Fruit fly (Drosophila melanogaster): ENCODE measurements around the gene VhaM9.7-a.
A peak's percentile ranks its signal among the peaks of the same experiment; 100 is the strongest.

The VhaM9.7-a gene

dm6 chr3L:4233603-4234277 lies 28.8 kb upstream of the VhaM9.7-a start:
- TF ChIP-seq Pif1B (GFP tag; optimal IDR thresholded peaks at IDR 0.05) (no peak), fd96Ca (GFP tag; IDR thresholded peaks at IDR 0.05) (no peak), CG4496 (GFP tag; IDR thresholded peaks at IDR 0.05) (no peak), gl (tag; optimal IDR thresholded peaks at IDR 0.05) (no peak), Ets98B (GFP tag; IDR thresholded peaks at IDR 0.05) (no peak), CG10348 (GFP tag; IDR thresholded peaks at IDR 0.05) (no peak), Pif1A (GFP tag; optimal IDR thresholded peaks at IDR 0.05) (no peak)

- TF ChIP-seq CG4496 (GFP tag; IDR thresholded peaks at IDR 0.05) (no peak), CG15710 (tag; optimal IDR thresholded peaks at IDR 0.05) (no peak), D1 (tag; optimal IDR thresholded peaks at IDR 0.05) (no peak), CG32121 (GFP tag; IDR thresholded peaks at IDR 0.05) (no peak)
Observed at dm6 chr3L:4236097-4236572, 26.4 kb upstream of the VhaM9.7-a start, which contains the start of gene ImpL2. TSS of gene ImpL2 (minus strand) at chr3L:4236147.

- no peak for TF ChIP-seq Pif1B (GFP tag; optimal IDR thresholded peaks at IDR 0.05)
- no peak for TF ChIP-seq CG4496 (GFP tag; IDR thresholded peaks at IDR 0.05)
Observed at dm6 chr3L:4238195-4238594, 24.3 kb upstream of the VhaM9.7-a start.

- TF ChIP-seq EcR (GFP tag; optimal IDR thresholded peaks at IDR 0.05) (peak; percentile 97), CG14655 (GFP tag; optimal IDR thresholded peaks at IDR 0.05) (peak; percentile 98), Ets98B (GFP tag; IDR thresholded peaks at IDR 0.05) (peak; percentile 93), fd96Ca (GFP tag; IDR thresholded peaks at IDR 0.05) (peak; percentile 97), rn (GFP tag; IDR thresholded peaks at IDR 0.05) (peak; percentile 85), CG8301 (tag; optimal IDR thresholded peaks at IDR 0.05) (peak; percentile 98), CG15710 (tag; optimal IDR thresholded peaks at IDR 0.05) (peak; percentile 92), Snoo (tag; optimal IDR thresholded peaks at IDR 0.05) (peak; percentile 93), CG10348 (GFP tag; IDR thresholded peaks at IDR 0.05) (peak; percentile 82), CG34367 (tag; optimal IDR thresholded peaks at IDR 0.05) (peak; percentile 91), gl (tag; optimal IDR thresholded peaks at IDR 0.05) (peak; percentile 82), CG17806 (tag; optimal IDR thresholded peaks at IDR 0.05) (peak; percentile 92), CG8159 (tag; optimal IDR thresholded peaks at IDR 0.05) (peak; percentile 95), CG4496 (GFP tag; IDR thresholded peaks at IDR 0.05) (peak; percentile 96), Pif1A (GFP tag; optimal IDR thresholded peaks at IDR 0.05) (no peak), Pif1B (GFP tag; optimal IDR thresholded peaks at IDR 0.05) (no peak), D1 (tag; optimal IDR thresholded peaks at IDR 0.05) (peak; percentile 85), CG12605 (GFP tag; IDR thresholded peaks at IDR 0.05) (peak; percentile 90), CG13204 (GFP tag; optimal IDR thresholded peaks at IDR 0.05) (no peak), CG9948 (tag; optimal IDR thresholded peaks at IDR 0.05) (peak; percentile 94), CG32121 (GFP tag; IDR thresholded peaks at IDR 0.05) (peak; percentile 93)
Observed at dm6 chr3L:4239442-4240322, 22.8 kb upstream of the VhaM9.7-a start, which contains the start of gene Sqor. TSS of gene Sqor (plus strand) at chr3L:4240173.

dm6 chr3L:4242428-4242827 lies 20.1 kb upstream of the VhaM9.7-a start, which contains the start of gene pav:
TSS of gene pav (plus strand) at chr3L:4242734.
- TF ChIP-seq CG15710 (tag; optimal IDR thresholded peaks at IDR 0.05) (peak; percentile 41), CG34367 (tag; optimal IDR thresholded peaks at IDR 0.05) (no peak), Ets98B (GFP tag; IDR thresholded peaks at IDR 0.05) (peak; percentile 37; the same call in 1 of the 2 replicates), fd96Ca (GFP tag; IDR thresholded peaks at IDR 0.05) (no peak), CG17806 (tag; optimal IDR thresholded peaks at IDR 0.05) (peak; percentile 18), CG32121 (GFP tag; IDR thresholded peaks at IDR 0.05) (peak; percentile 55; the same call in 1 of the 2 replicates), rn (GFP tag; IDR thresholded peaks at IDR 0.05) (no peak), CG4496 (GFP tag; IDR thresholded peaks at IDR 0.05) (peak; percentile 55; the same call in 1 of the 3 replicates), Pif1B (GFP tag; optimal IDR thresholded peaks at IDR 0.05) (no peak), Pif1A (GFP tag; optimal IDR thresholded peaks at IDR 0.05) (no peak), EcR (GFP tag; optimal IDR thresholded peaks at IDR 0.05) (no peak), CG10348 (GFP tag; IDR thresholded peaks at IDR 0.05) (no peak), CG14655 (GFP tag; optimal IDR thresholded peaks at IDR 0.05) (no peak), gl (tag; optimal IDR thresholded peaks at IDR 0.05) (no peak), CG12605 (GFP tag; IDR thresholded peaks at IDR 0.05) (peak; percentile 41), CG8301 (tag; optimal IDR thresholded peaks at IDR 0.05) (no peak), D1 (tag; optimal IDR thresholded peaks at IDR 0.05) (no peak), Snoo (tag; optimal IDR thresholded peaks at IDR 0.05) (no peak), CG9948 (tag; optimal IDR thresholded peaks at IDR 0.05) (no peak), CG13204 (GFP tag; optimal IDR thresholded peaks at IDR 0.05) (no peak), CG8159 (tag; optimal IDR thresholded peaks at IDR 0.05) (no peak)
